Fruit fly (Drosophila melanogaster): ENCODE data around the gene naz.
A peak's percentile ranks its signal among the peaks of the same experiment; 100 is the strongest.

The naz gene

dm6 chr3R:18311368-18311919, 17.3 kb downstream of the naz start (continued):
- TF ChIP-seq CG30020 (tag; optimal IDR thresholded peaks at IDR 0.05) (no peak), ab (GFP tag; optimal IDR thresholded peaks at IDR 0.05) (peak; percentile 25), Lpt (GFP tag; optimal IDR thresholded peaks at IDR 0.05) (no peak), CG11560 (tag; IDR thresholded peaks at IDR 0.05) (0 out of 3 replicates have a peak, but pooled peaks have one; percentile 36), sim (GFP tag; IDR thresholded peaks at IDR 0.05) (no peak), Stat92E (GFP tag; optimal IDR thresholded peaks at IDR 0.05) (no peak), usp (GFP tag; optimal IDR thresholded peaks at IDR 0.05) (no peak), YL-1 (GFP tag; optimal IDR thresholded peaks at IDR 0.05) (no peak), schlank (tag; optimal IDR thresholded peaks at IDR 0.05) (peak; percentile 40), Meics (GFP tag; optimal IDR thresholded peaks at IDR 0.05) (peak; percentile 78), CG17612 (GFP tag; IDR thresholded peaks at IDR 0.05) (no peak), CG15073 (GFP tag; optimal IDR thresholded peaks at IDR 0.05) (no peak), CG10209 (GFP tag; optimal IDR thresholded peaks at IDR 0.05) (peak; percentile 48), CG34376 (GFP tag; optimal IDR thresholded peaks at IDR 0.05) (no peak), lmd (GFP tag; IDR thresholded peaks at IDR 0.05) (no peak), zfh2 (GFP tag; optimal IDR thresholded peaks at IDR 0.05) (no peak), kni (GFP tag; optimal IDR thresholded peaks at IDR 0.05) (peak; percentile 99), CG10431 (GFP tag; optimal IDR thresholded peaks at IDR 0.05) (peak; percentile 37), sqz (GFP tag; optimal IDR thresholded peaks at IDR 0.05) (peak; percentile 25), CG17802 (tag; optimal IDR thresholded peaks at IDR 0.05) (peak; percentile 54), CG32767 (GFP tag; IDR thresholded peaks at IDR 0.05) (no peak), klu (GFP tag; IDR thresholded peaks at IDR 0.05) (no peak), trh (GFP tag; optimal IDR thresholded peaks at IDR 0.05) (peak; percentile 28), MESR4 (GFP tag; optimal IDR thresholded peaks at IDR 0.05) (no peak), CG7271 (tag; optimal IDR thresholded peaks at IDR 0.05) (no peak), CG43689 (GFP tag; IDR thresholded peaks at IDR 0.05) (no peak), nmo (GFP tag; optimal IDR thresholded peaks at IDR 0.05) (peak; percentile 67), Rx (GFP tag; IDR thresholded peaks at IDR 0.05) (peak; percentile 60), CG14050 (GFP tag; IDR thresholded peaks at IDR 0.05) (no peak), CG3065 (GFP tag; optimal IDR thresholded peaks at IDR 0.05) (no peak), CG17385 (GFP tag; optimal IDR thresholded peaks at IDR 0.05) (peak; percentile 14), HmgZ (tag; optimal IDR thresholded peaks at IDR 0.05) (peak; percentile 37), CG3847 (GFP tag; IDR thresholded peaks at IDR 0.05) (no peak), hb (GFP tag; IDR thresholded peaks at IDR 0.05; ENCODE audit: partially characterized antibody) (no peak), HLH3B (GFP tag; IDR thresholded peaks at IDR 0.05) (no peak), chif (GFP tag; optimal IDR thresholded peaks at IDR 0.05) (peak in 1 of 2 experiments; percentile 2), tup (GFP tag; optimal IDR thresholded peaks at IDR 0.05) (peak; percentile 18), D19B (GFP tag; optimal IDR thresholded peaks at IDR 0.05) (no peak), nom (GFP tag; optimal IDR thresholded peaks at IDR 0.05) (peak; percentile 45), CG4854 (GFP tag; optimal IDR thresholded peaks at IDR 0.05) (no peak), CG6854 (GFP tag; optimal IDR thresholded peaks at IDR 0.05) (peak; percentile 15), sd (tag; optimal IDR thresholded peaks at IDR 0.05) (peak; percentile 25), CG4730 (GFP tag; IDR thresholded peaks at IDR 0.05) (no peak), Sry-β (GFP tag; optimal IDR thresholded peaks at IDR 0.05) (peak; percentile 23), Hsf (GFP tag; optimal IDR thresholded peaks at IDR 0.05) (no peak), CG1529 (GFP tag; optimal IDR thresholded peaks at IDR 0.05) (peak; percentile 58), Sin3A (optimal IDR thresholded peaks at IDR 0.05) (no peak), CG13287 (GFP tag; IDR thresholded peaks at IDR 0.05; ENCODE audit: partially characterized antibody) (no peak; the same call in 1 of the 2 replicates), CG2202 (tag; optimal IDR thresholded peaks at IDR 0.05) (peak; percentile 76), Ada2b (GFP tag; IDR thresholded peaks at IDR 0.05) (peak; percentile 14), CG13624 (GFP tag; optimal IDR thresholded peaks at IDR 0.05) (no peak)

Data from whole organism, embryonic.